Worm (Caenorhabditis elegans): Measurements from ENCODE around the gene hgrs-1.

The hgrs-1 gene

ce11 chrIV:8205272-8206098 lies at the start of gene hgrs-1:
TSS of gene hgrs-1 (minus strand) at chrIV:8206048.
- no peak for TF ChIP-seq ama-1 (optimal IDR thresholded peaks at IDR 0.05)
- TF ChIP-seq sea-1 (GFP tag; conservative IDR thresholded peaks at IDR 0.05): no peak
- no peak for TF ChIP-seq flt-1 (GFP tag; IDR thresholded peaks at IDR 0.05)
- TF ChIP-seq aly-1 (tag; optimal IDR thresholded peaks at IDR 0.05): no peak
- no peak for TF ChIP-seq tbx-11 (GFP tag; IDR thresholded peaks at IDR 0.05)
- no peak for TF ChIP-seq pes-1 (GFP tag; IDR thresholded peaks at IDR 0.05)
- no peak for TF ChIP-seq ceh-13 (GFP tag; optimal IDR thresholded peaks at IDR 0.05)

- TF ChIP-seq scrt-1 (GFP tag; IDR thresholded peaks at IDR 0.05) (no peak), hnd-1 (tag; optimal IDR thresholded peaks at IDR 0.05) (no peak), ceh-36 (tag; optimal IDR thresholded peaks at IDR 0.05) (no peak), pes-1 (GFP tag; IDR thresholded peaks at IDR 0.05) (no peak)
These were observed 49.4 kb upstream of the hgrs-1 start for ce11 chrIV:8255221-8255620.

- TF ChIP-seq ets-7 (tag; optimal IDR thresholded peaks at IDR 0.05) (no peak), sea-1 (GFP tag; conservative IDR thresholded peaks at IDR 0.05) (no peak), ama-1 (optimal IDR thresholded peaks at IDR 0.05) (no peak), tra-4 (tag; optimal IDR thresholded peaks at IDR 0.05) (no peak), pes-1 (GFP tag; IDR thresholded peaks at IDR 0.05) (no peak), ceh-36 (tag; optimal IDR thresholded peaks at IDR 0.05) (no peak), tbx-11 (GFP tag; IDR thresholded peaks at IDR 0.05) (no peak), flt-1 (GFP tag; IDR thresholded peaks at IDR 0.05) (no peak), aly-1 (tag; optimal IDR thresholded peaks at IDR 0.05) (no peak), scrt-1 (GFP tag; IDR thresholded peaks at IDR 0.05) (no peak), hnd-1 (tag; optimal IDR thresholded peaks at IDR 0.05) (no peak), B0310.2 (tag; optimal IDR thresholded peaks at IDR 0.05) (no peak), ceh-13 (GFP tag; optimal IDR thresholded peaks at IDR 0.05) (no peak)
These were observed 48.3 kb upstream of the hgrs-1 start for ce11 chrIV:8254193-8254592.

- TF ChIP-seq scrt-1 (GFP tag; IDR thresholded peaks at IDR 0.05): peak; percentile 96; the same call in 1 of the 2 replicates
- TF ChIP-seq ceh-36 (tag; optimal IDR thresholded peaks at IDR 0.05): peak; percentile 97
- peak; percentile 99 for TF ChIP-seq flt-1 (GFP tag; IDR thresholded peaks at IDR 0.05)
- TF ChIP-seq F13C5.2 (tag; optimal IDR thresholded peaks at IDR 0.05): peak; percentile 98
- peak; percentile 96 for TF ChIP-seq tbx-11 (GFP tag; IDR thresholded peaks at IDR 0.05)
- TF ChIP-seq hmg-4 (GFP tag; optimal IDR thresholded peaks at IDR 0.05): no peak
- TF ChIP-seq pes-1 (GFP tag; IDR thresholded peaks at IDR 0.05): peak; percentile 97
- peak; percentile 97 for TF ChIP-seq ceh-13 (GFP tag; optimal IDR thresholded peaks at IDR 0.05)
- TF ChIP-seq sea-1 (GFP tag; conservative IDR thresholded peaks at IDR 0.05): peak; percentile 95
- peak; percentile 81 for TF ChIP-seq ets-7 (tag; optimal IDR thresholded peaks at IDR 0.05)
- TF ChIP-seq tra-4 (tag; optimal IDR thresholded peaks at IDR 0.05): peak; percentile 91
- peak; percentile 93 for TF ChIP-seq hnd-1 (tag; optimal IDR thresholded peaks at IDR 0.05)
- peak; percentile 92 for TF ChIP-seq hmbx-1 (tag; optimal IDR thresholded peaks at IDR 0.05)
- no peak for TF ChIP-seq ama-1 (optimal IDR thresholded peaks at IDR 0.05)
- TF ChIP-seq B0310.2 (tag; optimal IDR thresholded peaks at IDR 0.05): peak; percentile 97
- peak; percentile 91 for TF ChIP-seq aly-1 (tag; optimal IDR thresholded peaks at IDR 0.05)
- TF ChIP-seq tbx-37 (GFP tag; conservative IDR thresholded peaks at IDR 0.05): peak; percentile 95
These were observed 47.0 kb upstream of the hgrs-1 start for ce11 chrIV:8252856-8253255.

ce11 chrIV:8251346-8251745 lies 45.5 kb upstream of the hgrs-1 start:
- TF ChIP-seq hmg-4 (GFP tag; optimal IDR thresholded peaks at IDR 0.05) (no peak), hnd-1 (tag; optimal IDR thresholded peaks at IDR 0.05) (no peak), sea-1 (GFP tag; conservative IDR thresholded peaks at IDR 0.05) (no peak), aly-1 (tag; optimal IDR thresholded peaks at IDR 0.05) (no peak), flt-1 (GFP tag; IDR thresholded peaks at IDR 0.05) (no peak), B0310.2 (tag; optimal IDR thresholded peaks at IDR 0.05) (no peak), ets-7 (tag; optimal IDR thresholded peaks at IDR 0.05) (no peak)

- no peak for TF ChIP-seq ets-7 (tag; optimal IDR thresholded peaks at IDR 0.05)
- no peak for TF ChIP-seq aly-1 (tag; optimal IDR thresholded peaks at IDR 0.05)
- TF ChIP-seq ceh-13 (GFP tag; optimal IDR thresholded peaks at IDR 0.05): no peak
- TF ChIP-seq flt-1 (GFP tag; IDR thresholded peaks at IDR 0.05): no peak
- no peak for TF ChIP-seq pes-1 (GFP tag; IDR thresholded peaks at IDR 0.05)
- no peak for TF ChIP-seq hmg-4 (GFP tag; optimal IDR thresholded peaks at IDR 0.05)
- no peak for TF ChIP-seq tra-4 (tag; optimal IDR thresholded peaks at IDR 0.05)
- no peak for TF ChIP-seq F13C5.2 (tag; optimal IDR thresholded peaks at IDR 0.05)
- no peak for TF ChIP-seq hmbx-1 (tag; optimal IDR thresholded peaks at IDR 0.05)
- no peak for TF ChIP-seq ama-1 (optimal IDR thresholded peaks at IDR 0.05)
- TF ChIP-seq scrt-1 (GFP tag; IDR thresholded peaks at IDR 0.05): no peak
- TF ChIP-seq hnd-1 (tag; optimal IDR thresholded peaks at IDR 0.05): no peak
- TF ChIP-seq tbx-11 (GFP tag; IDR thresholded peaks at IDR 0.05): no peak
- no peak for TF ChIP-seq sea-1 (GFP tag; conservative IDR thresholded peaks at IDR 0.05)
- no peak for TF ChIP-seq tbx-37 (GFP tag; conservative IDR thresholded peaks at IDR 0.05)
- TF ChIP-seq B0310.2 (tag; optimal IDR thresholded peaks at IDR 0.05): no peak
These were observed 41.5 kb upstream of the hgrs-1 start for ce11 chrIV:8247341-8247740.

- TF ChIP-seq ama-1 (optimal IDR thresholded peaks at IDR 0.05): no peak
- no peak for TF ChIP-seq hmg-4 (GFP tag; optimal IDR thresholded peaks at IDR 0.05)
- no peak for TF ChIP-seq tbx-37 (GFP tag; conservative IDR thresholded peaks at IDR 0.05)
- TF ChIP-seq sea-1 (GFP tag; conservative IDR thresholded peaks at IDR 0.05): no peak
- no peak for TF ChIP-seq B0310.2 (tag; optimal IDR thresholded peaks at IDR 0.05)
- TF ChIP-seq F13C5.2 (tag; optimal IDR thresholded peaks at IDR 0.05): no peak
- no peak for TF ChIP-seq flt-1 (GFP tag; IDR thresholded peaks at IDR 0.05)
- no peak for TF ChIP-seq ceh-36 (tag; optimal IDR thresholded peaks at IDR 0.05)
- no peak for TF ChIP-seq ceh-13 (GFP tag; optimal IDR thresholded peaks at IDR 0.05)
- TF ChIP-seq ets-7 (tag; optimal IDR thresholded peaks at IDR 0.05): no peak
- TF ChIP-seq tbx-11 (GFP tag; IDR thresholded peaks at IDR 0.05): no peak
These were observed 38.3 kb upstream of the hgrs-1 start, which contains the start of gene T09A12.1 for ce11 chrIV:8244112-8244511. TSS of gene T09A12.1 (plus strand) at chrIV:8244412.

Data from whole organism, early embryonic.